Fruit fly (Drosophila melanogaster) S2 (cell line): Measurements from ENCODE around the gene sing.

Experiments
- CG8478 ChIP-seq: fragments of >200 bp; optimal IDR thresholded peaks from 2 replicates; lab custom pipeline; 2018
- CTCF ChIP-seq, 2 experiments: fragments of >200 bp; optimal IDR thresholded peaks; 2 replicates each; lab custom pipeline; 2018

The sing gene

dm6 chrX:16700070-16700469, 21.0 kb downstream of the sing start, which contains the start of gene CG9676:
Gene CG9676, minus strand, starts transcription at chrX:16700170.
- TF ChIP-seq CG8478 (lab: Kevin White, UChicago) (no peak), CTCF (optimal IDR thresholded peaks at IDR 0.05; lab: Kevin White, UChicago) (no peak)

dm6 chrX:16701941-16702340, 22.8 kb downstream of the sing start, which contains the start of gene sphe:
Gene sphe, minus strand, starts transcription at chrX:16701972.
- TF ChIP-seq CG8478 (lab: Kevin White, UChicago) = no peak
- no peak for TF ChIP-seq CTCF (optimal IDR thresholded peaks at IDR 0.05; lab: Kevin White, UChicago)

DNA sequence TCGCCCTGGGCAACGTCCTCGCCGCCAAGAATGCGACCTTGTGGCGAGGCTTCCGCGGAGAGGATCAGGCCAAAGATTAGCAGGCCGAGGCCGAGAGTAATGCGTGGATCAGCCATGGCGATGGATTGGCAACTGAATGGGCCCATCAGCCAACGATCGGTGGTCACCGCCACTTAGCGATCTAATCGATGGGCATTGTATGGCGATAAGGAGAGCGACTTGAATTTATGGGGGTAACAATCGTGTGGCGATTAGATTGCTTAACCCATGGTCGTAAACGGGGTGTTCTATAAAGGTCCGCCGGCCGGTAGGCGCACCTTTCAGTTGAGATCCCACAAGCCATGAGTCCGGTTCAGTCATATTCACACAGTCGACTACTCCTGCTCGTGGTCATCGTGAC, 24.6 kb downstream of the sing start, which contains the start of the genes CG9673 and CG4653:
CG9673 (minus strand) TSS at position 138 of the 400 bp plus-strand sequence.
CG4653 (plus strand) TSS at position 335 of the 400 bp plus-strand sequence.
- TF ChIP-seq CG8478 (lab: Kevin White, UChicago) (no peak), CTCF (optimal IDR thresholded peaks at IDR 0.05; lab: Kevin White, UChicago) (no peak)

DNA sequence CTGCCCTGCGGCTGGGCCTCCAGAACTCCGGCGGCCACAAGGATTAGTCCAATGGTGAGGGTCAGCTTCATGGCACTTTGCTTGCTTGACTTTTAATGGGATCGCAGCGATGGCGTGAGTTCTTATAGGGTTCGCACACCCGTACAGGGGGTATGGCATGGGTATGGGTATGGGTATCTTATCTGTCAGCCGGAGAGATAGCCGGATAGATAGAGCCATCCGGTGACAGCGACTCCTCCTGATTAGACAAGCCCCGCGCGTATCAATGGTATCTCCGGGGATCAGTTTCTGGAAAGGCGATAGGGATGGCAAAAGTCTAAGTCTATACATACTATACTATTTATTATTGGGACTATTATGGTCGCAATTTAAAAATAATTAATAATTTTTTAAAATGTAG, 27.7 kb downstream of the sing start, which contains the start of gene CG9672:
CG9672 (minus strand) TSS at position 101 of the 400 bp plus-strand sequence.
- TF ChIP-seq CG8478 (lab: Kevin White, UChicago) = no peak
- no peak for TF ChIP-seq CTCF (optimal IDR thresholded peaks at IDR 0.05; lab: Kevin White, UChicago)

DNA sequence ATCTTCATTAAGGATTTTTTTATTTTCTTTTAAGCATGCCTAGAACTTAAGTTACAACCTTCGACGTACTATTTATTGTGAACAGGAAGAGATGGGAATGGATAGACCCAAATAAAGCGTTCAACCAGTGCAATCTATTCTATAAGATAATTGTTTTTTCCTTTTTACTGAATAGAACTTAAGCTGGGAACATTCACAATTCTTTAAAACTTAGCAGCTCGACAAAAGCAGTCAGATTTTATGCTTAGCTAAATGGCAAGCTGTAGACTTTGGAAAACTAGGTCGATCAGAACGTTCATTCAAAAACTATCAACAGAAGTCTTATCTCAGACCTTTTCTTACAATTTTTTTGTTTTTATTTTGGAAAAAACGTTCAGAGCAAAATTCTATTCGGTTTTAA, 31.9 kb downstream of the sing start, which contains the start of gene CG13008:
CG13008 (plus strand) TSS at position 301 of the 400 bp plus-strand sequence.
- no peak for TF ChIP-seq CTCF (optimal IDR thresholded peaks at IDR 0.05; lab: Kevin White, UChicago)
- TF ChIP-seq CG8478 (lab: Kevin White, UChicago) = no peak

dm6 chrX:16716649-16717048, 37.6 kb downstream of the sing start:
- TF ChIP-seq CG8478 (lab: Kevin White, UChicago) (no peak), CTCF (optimal IDR thresholded peaks at IDR 0.05; lab: Kevin White, UChicago) (no peak)

DNA sequence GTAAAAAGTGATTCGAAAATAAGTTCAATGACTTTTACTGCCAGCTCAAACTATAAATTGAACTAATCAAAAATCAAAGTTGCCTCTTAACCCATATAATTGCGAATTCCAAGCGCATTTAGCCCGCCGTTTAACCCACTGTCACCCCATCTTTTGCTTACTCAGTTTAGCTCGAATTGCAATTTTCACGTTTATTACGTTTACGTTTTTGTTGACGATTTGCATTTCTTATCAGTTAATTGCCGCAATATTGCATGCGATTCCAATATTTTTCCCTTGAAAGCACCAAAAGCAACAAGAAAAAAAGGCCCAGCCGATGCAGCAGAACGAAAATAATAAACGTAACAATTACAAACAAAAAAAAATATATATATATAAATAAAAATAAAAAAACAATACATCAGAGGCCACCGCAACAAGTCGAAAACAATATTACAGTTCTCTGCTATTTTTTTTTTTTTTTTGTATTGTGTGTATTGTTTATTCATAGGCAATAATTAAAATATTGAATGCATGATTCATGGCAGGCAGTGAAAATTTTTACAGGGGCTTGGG, 39.1 kb downstream of the sing start:
- no peak for TF ChIP-seq CTCF (optimal IDR thresholded peaks at IDR 0.05; lab: Kevin White, UChicago)
- TF ChIP-seq CG8478 (lab: Kevin White, UChicago) = no peak

DNA sequence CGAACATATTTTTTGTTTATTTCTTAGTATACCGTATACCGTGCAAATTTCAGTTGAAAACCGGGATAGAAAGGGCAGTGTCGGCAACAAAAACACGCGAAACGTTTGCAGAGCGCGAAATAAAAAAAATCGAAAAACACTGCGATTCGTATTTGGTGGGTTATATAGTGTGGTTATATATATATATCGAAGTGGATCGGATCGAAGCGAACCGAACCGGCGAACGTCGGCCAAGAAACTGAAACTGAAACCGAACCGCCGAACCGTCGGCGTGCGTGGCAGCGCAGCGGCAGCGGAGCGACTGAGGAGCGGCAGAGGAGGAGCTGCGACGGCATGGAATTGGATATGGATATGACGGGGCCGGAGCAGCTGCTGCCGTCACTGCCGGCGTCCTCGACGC, 42.1 kb downstream of the sing start, which contains the start of the genes CG32572 and CG34325:
CG32572 (plus strand) TSS at position 16 of the 400 bp plus-strand sequence.
CG34325 (minus strand) TSS at position 244 of the 400 bp plus-strand sequence.
- TF ChIP-seq CTCF (optimal IDR thresholded peaks at IDR 0.05; lab: Kevin White, UChicago) (no peak), CG8478 (lab: Kevin White, UChicago) (no peak)

DNA sequence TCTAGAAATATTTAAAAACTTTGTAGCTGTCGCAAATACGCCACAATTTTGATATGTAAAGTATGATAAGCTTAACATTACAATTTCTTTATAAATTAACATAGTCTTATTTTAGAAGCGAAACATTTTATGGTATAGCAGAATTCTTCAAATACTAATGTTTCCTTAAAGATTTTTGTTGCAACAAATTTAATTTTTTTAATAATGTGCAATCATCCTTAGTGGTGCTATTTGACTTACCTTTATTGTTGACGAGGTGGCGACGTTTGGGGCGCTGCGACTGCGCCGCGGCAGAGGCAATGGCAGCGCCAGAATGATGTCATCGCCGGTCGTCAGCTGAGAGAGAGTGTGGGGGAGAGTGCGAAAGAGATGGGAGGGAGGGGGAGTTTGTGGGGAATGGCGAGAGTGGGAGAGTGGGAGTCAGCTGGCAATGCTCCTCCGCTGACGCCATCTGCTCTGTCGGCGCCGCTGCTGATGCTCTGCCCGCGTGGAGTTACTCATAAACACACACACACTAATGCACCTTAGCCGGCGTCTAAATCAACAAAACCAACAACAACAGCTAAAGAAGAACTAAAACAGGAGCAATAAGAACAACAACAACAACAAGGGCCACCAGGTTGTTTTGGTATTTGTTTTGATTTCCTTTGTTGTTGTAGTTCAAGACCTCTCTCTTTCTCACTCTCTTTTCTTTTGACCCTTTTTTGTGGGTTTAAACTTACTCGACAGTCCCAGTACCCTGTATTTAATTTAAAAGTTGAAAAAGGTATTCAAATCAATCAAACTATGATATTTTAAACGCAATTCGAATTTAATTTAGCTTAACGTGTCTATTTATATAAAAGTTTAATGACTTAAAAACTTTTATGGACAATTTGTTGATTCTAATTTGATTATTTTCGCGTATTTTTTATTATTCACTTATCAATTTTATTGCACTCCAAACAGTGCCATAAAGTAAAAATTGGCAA, 44.4 kb downstream of the sing start:
- no peak for TF ChIP-seq CTCF (optimal IDR thresholded peaks at IDR 0.05; lab: Kevin White, UChicago)
- no peak for TF ChIP-seq CG8478 (lab: Kevin White, UChicago)

- TF ChIP-seq CTCF (optimal IDR thresholded peaks at IDR 0.05; lab: Kevin White, UChicago) = no peak
- no peak for TF ChIP-seq CG8478 (lab: Kevin White, UChicago)
Measured at dm6 chrX:16724544-16724943, 45.4 kb downstream of the sing start.

DNA sequence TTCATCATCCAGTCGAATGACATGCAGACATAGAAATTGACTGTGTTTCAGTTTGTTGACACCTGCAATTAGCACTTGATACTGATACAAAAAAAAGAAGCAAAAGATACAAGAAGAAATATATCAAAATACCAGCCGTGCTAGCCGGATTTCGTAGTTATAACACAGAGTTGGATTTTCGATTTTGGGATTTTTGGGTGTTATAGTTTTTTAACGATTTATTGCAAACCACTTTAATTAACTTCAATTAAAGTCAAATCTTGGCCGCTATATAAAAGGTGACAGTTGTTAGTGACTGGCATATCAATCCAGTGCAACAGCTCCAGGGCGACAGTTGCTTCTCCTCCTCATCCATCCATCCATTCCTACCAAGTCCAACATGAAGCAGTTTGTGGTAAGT, 51.7 kb downstream of the sing start, which contains the start of gene TwdlX:
TwdlX (plus strand) TSS at position 301 of the 400 bp plus-strand sequence.
- TF ChIP-seq CG8478 (lab: Kevin White, UChicago) (no peak), CTCF (optimal IDR thresholded peaks at IDR 0.05; lab: Kevin White, UChicago) (no peak)
